Worm (Caenorhabditis elegans) whole organism, early embryonic: ENCODE measurements around the gene ldh-1.

Experiments
- aly-1 ChIP-seq: sonication (generic microtip); optimal IDR thresholded peaks from 2 replicates; lab custom pipeline; 2016; ENCODE audit warnings: missing genetic modification characterization, missing compliant biosample characterization
- ama-1 ChIP-seq: fragments of 150-350 bp; optimal IDR thresholded peaks from 2 replicates; lab custom pipeline; 2014
- hnd-1 ChIP-seq: sonication (generic microtip); optimal IDR thresholded peaks from 2 replicates; lab custom pipeline; 2016; ENCODE audit warnings: missing genetic modification characterization, missing compliant biosample characterization
- scrt-1 ChIP-seq: fragments of 200-800 bp; sonication (Bioruptor generic); IDR thresholded peaks from 2 replicates; pipeline ENCODE4 v1.3.6; 2022; ENCODE audit warnings: missing genetic modification characterization, missing compliant biosample characterization
- tbx-11 ChIP-seq: fragments of 200-800 bp; sonication (Bioruptor generic); IDR thresholded peaks from 2 replicates; pipeline ENCODE4 v1.3.6; 2022; ENCODE audit warnings: missing genetic modification characterization, missing compliant biosample characterization

ce11 chrII:11726470-11727106, 2.6 kb downstream of the ldh-1 start, which contains the start of gene F13D12.5:
- no peak for TF ChIP-seq aly-1 (tag; lab: Kevin White, UChicago)
- TF ChIP-seq ama-1 (lab: Kevin White, UChicago) = no peak
- TF ChIP-seq hnd-1 = no peak
- no peak for TF ChIP-seq tbx-11 (GFP tag; lab: Robert Waterston, UW)
- TF ChIP-seq scrt-1 (GFP tag; lab: Robert Waterston, UW) = no peak
